Worm (Caenorhabditis elegans) whole organism, young adult: ENCODE measurements around the gene W03C9.5.

Experiments used
- C06A6.2 ChIP-seq: fragments of 200-800 bp; sonication (Bioruptor generic); conservative IDR thresholded peaks from 2 replicates; pipeline ENCODE4 v1.3.6; 2022; ENCODE audit warnings: missing genetic modification characterization, missing compliant biosample characterization
- D2030.7 ChIP-seq: fragments of 200-800 bp; sonication (Bioruptor generic); IDR thresholded peaks from 2 replicates; pipeline ENCODE4 v1.3.6; 2022; ENCODE audit warnings: missing genetic modification reagents, missing genetic modification characterization, missing compliant biosample characterization
- F22D6.2 ChIP-seq: sonication (generic microtip); optimal IDR thresholded peaks from 2 replicates; lab custom pipeline; 2016; ENCODE audit warnings: mild to moderate bottlenecking, missing genetic modification characterization, missing compliant biosample characterization
- F37B4.10 ChIP-seq: fragments of 200-800 bp; sonication (Bioruptor generic); IDR thresholded peaks from 2 replicates; pipeline ENCODE4 v1.3.6; 2022; ENCODE audit warnings: missing genetic modification characterization, missing compliant biosample characterization
- F39B2.1 ChIP-seq: fragments of 200-800 bp; sonication (Bioruptor generic); IDR thresholded peaks from 2 replicates; pipeline ENCODE4 v1.3.6; 2022; ENCODE audit warnings: missing genetic modification reagents, missing genetic modification characterization, missing compliant biosample characterization
- F52B5.7 ChIP-seq: sonication (generic microtip); optimal IDR thresholded peaks from 2 replicates; lab custom pipeline; 2016; ENCODE audit warnings: mild to moderate bottlenecking, missing genetic modification characterization, missing compliant biosample characterization
- K11D2.4 ChIP-seq: fragments of 200-800 bp; sonication (Bioruptor generic); IDR thresholded peaks from 2 replicates; pipeline ENCODE4 v1.3.6; 2022; ENCODE audit warnings: missing genetic modification reagents, missing genetic modification characterization, missing compliant biosample characterization
- K12H6.12 ChIP-seq: fragments of 200-800 bp; sonication (Bioruptor generic); optimal IDR thresholded peaks from 2 replicates; lab custom pipeline; 2018; ENCODE audit warnings: mild to moderate bottlenecking, missing genetic modification characterization, missing compliant biosample characterization
- Y67H2A.10 ChIP-seq: fragments of 200-800 bp; sonication (Bioruptor generic); conservative IDR thresholded peaks from 2 replicates; pipeline ENCODE4 v1.3.6; 2022; ENCODE audit warnings: missing genetic modification reagents, missing genetic modification characterization, missing compliant biosample characterization
- Y79H2A.3 ChIP-seq: fragments of 200-800 bp; sonication (Bioruptor generic); conservative IDR thresholded peaks from 2 replicates; pipeline ENCODE4 v1.3.6; 2022; ENCODE audit warnings: missing genetic modification reagents, missing genetic modification characterization, missing compliant biosample characterization
- Y95B8A.8 ChIP-seq: fragments of 200-800 bp; sonication (Bioruptor generic); IDR thresholded peaks from 2 replicates; pipeline ENCODE4 v1.3.6; 2022; ENCODE audit warnings: missing genetic modification reagents, missing genetic modification characterization, missing compliant biosample characterization
- ZK185.1 ChIP-seq: sonication (generic microtip); optimal IDR thresholded peaks from 2 replicates; lab custom pipeline; 2016; ENCODE audit warnings: mild to moderate bottlenecking, missing genetic modification characterization, missing compliant biosample characterization; ENCODE audit not compliant: poor library complexity, severe bottlenecking
- akir-1 ChIP-seq: fragments of 200-800 bp; sonication (Bioruptor generic); optimal IDR thresholded peaks from 2 replicates; lab custom pipeline; 2018; ENCODE audit warnings: mild to moderate bottlenecking, missing genetic modification characterization, moderate library complexity, missing compliant biosample characterization
- aptf-2 ChIP-seq: fragments of 200-800 bp; sonication (Bioruptor generic); conservative IDR thresholded peaks from 2 replicates; pipeline ENCODE4 v1.3.6; 2022; ENCODE audit warnings: missing genetic modification reagents, missing genetic modification characterization, missing compliant biosample characterization
- athp-1 ChIP-seq: sonication (generic microtip); optimal IDR thresholded peaks from 2 replicates; lab custom pipeline; 2017; ENCODE audit warnings: mild to moderate bottlenecking, missing genetic modification characterization, missing compliant biosample characterization
- attf-5 ChIP-seq: fragments of 200-800 bp; sonication (Bioruptor generic); optimal IDR thresholded peaks from 2 replicates; lab custom pipeline; 2018; ENCODE audit warnings: mild to moderate bottlenecking, missing genetic modification characterization, missing compliant biosample characterization
- attf-6 ChIP-seq: fragments of 200-800 bp; sonication (Bioruptor generic); IDR thresholded peaks from 2 replicates; pipeline ENCODE4 v1.3.6; 2022; ENCODE audit warnings: missing genetic modification reagents, missing genetic modification characterization, missing compliant biosample characterization
- ccch-3 ChIP-seq: fragments of 200-800 bp; sonication (Bioruptor generic); optimal IDR thresholded peaks from 2 replicates; lab custom pipeline; 2018; ENCODE audit warnings: mild to moderate bottlenecking, missing genetic modification characterization, missing compliant biosample characterization
- cebp-2 ChIP-seq: fragments of 200-800 bp; sonication (Bioruptor generic); IDR thresholded peaks from 2 replicates; pipeline ENCODE4 v1.3.6; 2022; ENCODE audit warnings: missing genetic modification characterization, missing compliant biosample characterization
- ceh-27 ChIP-seq: fragments of 200-800 bp; sonication (Bioruptor generic); optimal IDR thresholded peaks from 2 replicates; lab custom pipeline; 2018; ENCODE audit warnings: mild to moderate bottlenecking, missing genetic modification characterization, moderate library complexity, missing compliant biosample characterization
- ceh-91 ChIP-seq: fragments of 200-800 bp; sonication (Bioruptor generic); IDR thresholded peaks from 2 replicates; pipeline ENCODE4 v1.3.6; 2022; ENCODE audit warnings: missing genetic modification reagents, missing genetic modification characterization, missing compliant biosample characterization
- dpl-1 ChIP-seq: fragments of 150-350 bp; optimal IDR thresholded peaks from 2 replicates; lab custom pipeline; 2014; ENCODE audit warnings: missing biosample characterization, missing genetic modification reagents, missing genetic modification characterization
- egl-18 ChIP-seq: fragments of 200-800 bp; sonication (Bioruptor generic); IDR thresholded peaks from 2 replicates; pipeline ENCODE4 v1.3.6; 2022; ENCODE audit warnings: missing genetic modification reagents, missing genetic modification characterization, missing compliant biosample characterization
- ekl-4 ChIP-seq: fragments of 200-800 bp; sonication (Bioruptor generic); IDR thresholded peaks from 2 replicates; pipeline ENCODE4 v1.3.6; 2022; ENCODE audit warnings: missing genetic modification reagents, missing genetic modification characterization, missing compliant biosample characterization
- ets-4 ChIP-seq: fragments of 200-800 bp; sonication (Bioruptor generic); optimal IDR thresholded peaks from 2 replicates; lab custom pipeline; 2018; ENCODE audit warnings: mild to moderate bottlenecking, missing genetic modification characterization, missing compliant biosample characterization
- gei-17 ChIP-seq: fragments of 200-800 bp; sonication (Bioruptor generic); optimal IDR thresholded peaks from 2 replicates; lab custom pipeline; 2018; ENCODE audit warnings: mild to moderate bottlenecking, missing genetic modification characterization, missing compliant biosample characterization
- let-526 ChIP-seq: fragments of 200-800 bp; sonication (Bioruptor generic); IDR thresholded peaks from 2 replicates; pipeline ENCODE4 v1.3.6; 2022; ENCODE audit warnings: missing genetic modification reagents, missing genetic modification characterization, missing compliant biosample characterization
- lin-26 ChIP-seq: fragments of 200-800 bp; sonication (Bioruptor generic); IDR thresholded peaks from 2 replicates; pipeline ENCODE4 v1.3.6; 2022; ENCODE audit warnings: missing genetic modification reagents, missing genetic modification characterization, missing compliant biosample characterization
- lir-1 ChIP-seq: fragments of 200-800 bp; sonication (Bioruptor generic); conservative IDR thresholded peaks from 2 replicates; pipeline ENCODE4 v1.3.6; 2022; ENCODE audit warnings: missing genetic modification reagents, missing genetic modification characterization, missing compliant biosample characterization
- lsy-27 ChIP-seq: sonication (generic microtip); optimal IDR thresholded peaks from 2 replicates; lab custom pipeline; 2017; ENCODE audit warnings: missing genetic modification characterization, mild to moderate bottlenecking, missing compliant biosample characterization, antibody characterized with exemption, missing genotype, borderline replicate concordance; ENCODE audit not compliant: insufficient read depth
- madf-10 ChIP-seq: sonication (generic microtip); optimal IDR thresholded peaks from 2 replicates; lab custom pipeline; 2016; ENCODE audit warnings: mild to moderate bottlenecking, missing genetic modification characterization, missing compliant biosample characterization
- madf-6 ChIP-seq: fragments of 200-800 bp; sonication (Bioruptor generic); IDR thresholded peaks from 2 replicates; pipeline ENCODE4 v1.3.6; 2022; ENCODE audit warnings: missing genetic modification reagents, missing genetic modification characterization, missing compliant biosample characterization
- mcd-1 ChIP-seq: fragments of 200-800 bp; sonication (Bioruptor generic); IDR thresholded peaks from 2 replicates; pipeline ENCODE4 v1.3.6; 2022; ENCODE audit warnings: missing genetic modification reagents, missing genetic modification characterization, missing compliant biosample characterization
- nhr-120 ChIP-seq: fragments of 200-800 bp; sonication (Bioruptor generic); IDR thresholded peaks from 2 replicates; pipeline ENCODE4 v1.3.6; 2022; ENCODE audit warnings: missing genetic modification characterization, missing compliant biosample characterization
- nhr-179 ChIP-seq: sonication (generic microtip); optimal IDR thresholded peaks from 2 replicates; lab custom pipeline; 2016; ENCODE audit warnings: mild to moderate bottlenecking, missing genetic modification characterization, missing compliant biosample characterization
- nhr-90 ChIP-seq: sonication (generic microtip); optimal IDR thresholded peaks from 2 replicates; lab custom pipeline; 2016; ENCODE audit warnings: missing genotype, mild to moderate bottlenecking, missing genetic modification characterization, missing compliant biosample characterization
- repo-1 ChIP-seq: sonication (generic microtip); optimal IDR thresholded peaks from 2 replicates; lab custom pipeline; 2017; ENCODE audit warnings: mild to moderate bottlenecking, missing genetic modification characterization, missing compliant biosample characterization
- rpc-1 ChIP-seq, 2 experiments: fragments of 150-350 bp in 1 of 2; sonication (generic microtip) in 1 of 2; optimal IDR thresholded peaks; 2 replicates each; lab custom pipeline; 2014 to 2018; ENCODE audit warnings: missing biosample characterization in 1 of 2, missing genetic modification characterization in 1 of 2, missing genetic modification reagents in 1 of 2, missing genotype in 1 of 2
- sdz-38 ChIP-seq: sonication (generic microtip); optimal IDR thresholded peaks from 2 replicates; lab custom pipeline; 2016; ENCODE audit warnings: missing genotype, missing genetic modification characterization, missing compliant biosample characterization
- sea-2 ChIP-seq: fragments of 200-800 bp; sonication (Bioruptor generic); IDR thresholded peaks from 2 replicates; pipeline ENCODE4 v1.3.6; 2022; ENCODE audit warnings: missing genetic modification characterization, missing compliant biosample characterization
- snpc-3.4 ChIP-seq: sonication (generic microtip); optimal IDR thresholded peaks from 2 replicates; lab custom pipeline; 2017; ENCODE audit warnings: missing genetic modification characterization, mild to moderate bottlenecking, missing compliant biosample characterization, antibody characterized with exemption, moderate library complexity, missing genotype, missing genetic modification reagents
- snpc-4 ChIP-seq, 5 experiments: fragments of 150-350 bp in 1 of 5; sonication (generic microtip) in 4 of 5; optimal IDR thresholded peaks; 2 replicates each; lab custom pipeline; 2014 to 2018; ENCODE audit warnings: missing genetic modification characterization in 5 of 5, missing biosample characterization in 3 of 5, antibody characterized with exemption in 2 of 5, mild to moderate bottlenecking in 2 of 5, missing compliant biosample characterization in 2 of 5, missing genotype in 2 of 5, moderate library complexity in 2 of 5, missing genetic modification reagents in 1 of 5
- somi-1 ChIP-seq: fragments of 200-800 bp; sonication (Bioruptor generic); optimal IDR thresholded peaks from 2 replicates; lab custom pipeline; 2018; ENCODE audit warnings: mild to moderate bottlenecking, missing genetic modification characterization, missing compliant biosample characterization
- sptf-2 ChIP-seq: fragments of 200-800 bp; sonication (Bioruptor generic); optimal IDR thresholded peaks from 2 replicates; lab custom pipeline; 2018; ENCODE audit warnings: mild to moderate bottlenecking, missing genetic modification characterization, missing compliant biosample characterization
- tbp1 ChIP-seq: fragments of 200-800 bp; sonication (Bioruptor generic); optimal IDR thresholded peaks from 2 replicates; lab custom pipeline; 2018; ENCODE audit warnings: mild to moderate bottlenecking, missing genetic modification characterization, missing compliant biosample characterization
- tbx-9 ChIP-seq: sonication (generic microtip); optimal IDR thresholded peaks from 2 replicates; lab custom pipeline; 2016; ENCODE audit warnings: borderline replicate concordance, missing genetic modification characterization, inconsistent platforms, missing compliant biosample characterization
- unc-130 ChIP-seq: sonication (generic microtip); optimal IDR thresholded peaks from 2 replicates; lab custom pipeline; 2016; ENCODE audit warnings: missing genetic modification reagents, missing genetic modification characterization, missing compliant biosample characterization

W03C9.5 gene

DNA sequence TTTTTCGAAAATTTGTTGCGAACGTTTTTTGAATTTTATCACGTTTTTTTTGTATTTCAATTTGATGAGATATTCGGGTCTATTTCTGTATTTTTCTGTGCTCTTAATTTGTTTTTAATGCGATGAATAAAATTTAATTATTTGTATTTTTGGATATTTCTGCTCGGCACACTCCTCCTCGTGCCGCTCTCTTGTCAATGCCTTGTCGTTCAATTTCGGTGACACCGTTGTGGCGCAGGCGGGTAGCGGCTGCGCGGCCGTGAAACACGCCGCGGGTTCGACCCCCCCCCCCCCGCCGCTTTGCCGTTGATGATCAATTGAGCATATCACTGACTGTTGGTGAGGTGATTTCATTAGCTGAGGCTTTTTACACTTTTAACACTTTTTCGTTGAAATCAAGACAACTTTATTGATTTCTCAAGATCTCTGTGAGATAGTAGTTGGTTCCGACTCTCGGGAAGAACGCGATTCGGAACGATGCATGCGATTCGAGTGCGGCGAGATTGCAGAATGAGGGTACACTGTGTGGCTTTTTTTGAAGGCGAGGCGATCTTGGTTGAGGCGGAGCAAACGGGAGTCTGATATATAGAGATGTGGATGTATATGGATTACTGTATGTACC is 6.6 kb downstream of the W03C9.5 start (continued):
- peak; percentile 92 for TF ChIP-seq egl-18 (GFP tag; lab: Robert Waterston, UW)
- TF ChIP-seq K12H6.12 (tag; lab: Kevin White, UChicago), result peak; percentile 91
- TF ChIP-seq F37B4.10 (GFP tag; lab: Robert Waterston, UW), result peak; percentile 98
- TF ChIP-seq aptf-2, result peak; percentile 68; the same call in 1 of the 2 replicates
- TF ChIP-seq Y79H2A.3, result peak; percentile 94
- peak; percentile 98 for TF ChIP-seq nhr-90 (tag; lab: Kevin White, UChicago)
- TF ChIP-seq let-526, result peak; percentile 96
- TF ChIP-seq C06A6.2 (GFP tag; lab: Robert Waterston, UW), result peak; percentile 83
- peak; percentile 92 for TF ChIP-seq lsy-27 (tag; lab: Kevin White, UChicago)
- TF ChIP-seq nhr-179 (tag; lab: Kevin White, UChicago), result peak; percentile 83
- TF ChIP-seq unc-130 (GFP tag; lab: Kevin White, UChicago), result peak; percentile 95
- peak; percentile 91 for TF ChIP-seq Y67H2A.10 (GFP tag; lab: Robert Waterston, UW)
- peak; percentile 95 for TF ChIP-seq attf-5 (GFP tag; lab: Kevin White, UChicago)
- peak; percentile 88 for TF ChIP-seq snpc-4 (GFP tag; optimal IDR thresholded peaks at IDR 0.05; lab: Kevin White, UChicago)
- peak; percentile 14 to 85 (median 78) for TF ChIP-seq snpc-4 (tag; optimal IDR thresholded peaks at IDR 0.05; lab: Kevin White, UChicago)
- peak; percentile 89 for TF ChIP-seq attf-6 (GFP tag; lab: Robert Waterston, UW)
- TF ChIP-seq nhr-120 (GFP tag; lab: Robert Waterston, UW), result peak; percentile 99
- TF ChIP-seq Y95B8A.8, result peak; percentile 94
- peak; percentile 37 for TF ChIP-seq dpl-1 (GFP tag; lab: Kevin White, UChicago)
- TF ChIP-seq ekl-4 (GFP tag; lab: Robert Waterston, UW), result peak; percentile 96
- TF ChIP-seq snpc-3.4 (tag; lab: Kevin White, UChicago), result peak; percentile 90
- TF ChIP-seq somi-1 (GFP tag; lab: Kevin White, UChicago), result peak; percentile 95
- peak; percentile 97 for TF ChIP-seq tbx-9 (tag; lab: Kevin White, UChicago)
- peak; percentile 87 for TF ChIP-seq K11D2.4 (GFP tag; lab: Robert Waterston, UW)
- TF ChIP-seq madf-6 (GFP tag; lab: Robert Waterston, UW), result peak; percentile 90
- peak; percentile 96 for TF ChIP-seq ceh-27 (GFP tag; lab: Kevin White, UChicago)
- peak; percentile 100 for TF ChIP-seq tbp1 (GFP tag; lab: Kevin White, UChicago)
- TF ChIP-seq cebp-2 (GFP tag; lab: Robert Waterston, UW), result peak; percentile 100
- TF ChIP-seq F39B2.1 (GFP tag; lab: Robert Waterston, UW), result peak; percentile 92
- peak; percentile 60 for TF ChIP-seq sdz-38
- TF ChIP-seq lir-1 (GFP tag; lab: Robert Waterston, UW), result peak; percentile 85
- peak; percentile 96 for TF ChIP-seq sea-2
- TF ChIP-seq D2030.7 (GFP tag; lab: Robert Waterston, UW), result peak; percentile 96
- TF ChIP-seq F52B5.7 (tag; lab: Kevin White, UChicago), result peak; percentile 99
- TF ChIP-seq mcd-1 (GFP tag; lab: Robert Waterston, UW), result peak; percentile 93
- peak; percentile 78 for TF ChIP-seq gei-17
- TF ChIP-seq ets-4 (GFP tag; lab: Kevin White, UChicago), result peak; percentile 99
- TF ChIP-seq akir-1 (GFP tag; lab: Kevin White, UChicago), result peak; percentile 75
- peak; percentile 100 for TF ChIP-seq lin-26 (GFP tag; lab: Robert Waterston, UW)
- TF ChIP-seq ZK185.1 (tag; lab: Kevin White, UChicago), result peak; percentile 93
- TF ChIP-seq sptf-2 (GFP tag; lab: Kevin White, UChicago), result peak; percentile 99
- TF ChIP-seq rpc-1 (optimal IDR thresholded peaks at IDR 0.05; lab: Kevin White, UChicago), result peak; percentile 89
- TF ChIP-seq rpc-1 (tag; optimal IDR thresholded peaks at IDR 0.05; lab: Kevin White, UChicago), result peak; percentile 96
- TF ChIP-seq athp-1, result peak; percentile 98
- peak; percentile 80 for TF ChIP-seq ccch-3 (GFP tag; lab: Kevin White, UChicago)
- TF ChIP-seq madf-10, result peak; percentile 92
- peak; percentile 96 for TF ChIP-seq repo-1 (tag; lab: Kevin White, UChicago)
- TF ChIP-seq F22D6.2 (tag; lab: Kevin White, UChicago), result peak; percentile 80
- TF ChIP-seq ceh-91 (GFP tag; lab: Robert Waterston, UW), result peak; percentile 86
